Worm (Caenorhabditis elegans): ENCODE results near the gene F09B12.3.

DNA sequence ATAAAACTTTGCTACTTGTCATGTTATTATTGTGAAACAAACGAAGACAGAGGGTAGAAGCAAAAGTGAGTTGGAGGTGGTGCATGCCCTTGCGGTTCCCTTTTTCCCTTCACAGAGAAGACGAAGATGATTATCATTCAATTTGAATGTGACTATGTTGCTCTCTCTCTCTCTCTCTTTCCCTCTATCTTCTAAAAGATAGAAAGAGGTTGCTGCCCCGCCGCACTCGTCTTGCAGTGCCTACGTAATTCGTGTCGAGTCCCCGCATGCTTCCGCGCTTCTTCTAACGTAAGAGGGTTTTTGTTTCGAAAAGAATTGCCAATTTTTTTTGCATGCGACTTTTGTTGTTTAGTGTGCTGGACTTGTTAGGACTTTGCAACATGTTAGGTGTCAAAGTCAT lies 30.4 kb upstream of the F09B12.3 start:
- no peak for TF ChIP-seq gmeb-1 (tag; optimal IDR thresholded peaks at IDR 0.05)
- TF ChIP-seq ceh-16 (tag; optimal IDR thresholded peaks at IDR 0.05), result no peak

Data from whole organism, L2 larva.